Worm (Caenorhabditis elegans): ENCODE results near the gene Y46G5A.36.

DNA sequence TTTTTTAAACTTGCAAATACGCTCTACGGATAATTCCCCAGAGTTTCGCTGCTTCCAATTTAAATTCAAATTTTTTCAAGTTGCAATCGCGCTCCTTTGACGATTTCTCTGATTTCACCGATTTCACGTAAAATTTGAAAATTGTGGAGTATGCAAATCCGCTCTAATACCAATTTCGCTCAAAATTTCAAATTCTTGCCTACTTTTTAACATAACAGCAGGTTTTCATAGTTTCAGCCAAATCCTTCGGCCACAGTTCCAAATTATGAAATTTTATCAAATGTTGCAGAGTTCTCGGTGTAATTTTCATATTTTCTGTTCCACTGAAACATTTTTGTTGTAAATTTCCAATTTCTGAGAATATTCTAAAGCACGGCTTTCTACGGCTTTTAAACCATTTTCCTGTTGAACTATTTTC lies 35.6 kb upstream of the Y46G5A.36 start, which contains the start of gene alkb-7:
- no peak for TF ChIP-seq ceh-14 (tag; optimal IDR thresholded peaks at IDR 0.05)
- no peak for TF ChIP-seq ceh-18 (tag; optimal IDR thresholded peaks at IDR 0.05)
- no peak for TF ChIP-seq unc-42 (tag; optimal IDR thresholded peaks at IDR 0.05)
- TF ChIP-seq nhr-11 (tag; optimal IDR thresholded peaks at IDR 0.05) = no peak
- no peak for TF ChIP-seq nfya-1 (tag; optimal IDR thresholded peaks at IDR 0.05)
- no peak for TF ChIP-seq pqm-1 (tag; optimal IDR thresholded peaks at IDR 0.05)
- no peak for TF ChIP-seq ets-4 (tag; optimal IDR thresholded peaks at IDR 0.05)
- no peak for TF ChIP-seq ceh-31 (tag; optimal IDR thresholded peaks at IDR 0.05)
